Worm (Caenorhabditis elegans) whole organism, L3 larva: ENCODE data around the gene F44A6.3.

Experiments
- elt-2 ChIP-seq: sonication (generic microtip); optimal IDR thresholded peaks from 2 replicates; lab custom pipeline; 2016; ENCODE audit warnings: missing genetic modification reagents, mild to moderate bottlenecking, missing genetic modification characterization, missing compliant biosample characterization
- fos-1 ChIP-seq: fragments of 150-350 bp; optimal IDR thresholded peaks from 2 replicates; lab custom pipeline; 2014; ENCODE audit warnings: missing biosample characterization, missing genetic modification characterization
- lin-39 ChIP-seq: fragments of 150-350 bp; optimal IDR thresholded peaks from 2 replicates; lab custom pipeline; 2018; ENCODE audit warnings: missing biosample characterization, missing genetic modification reagents, missing genetic modification characterization
- nhr-237 ChIP-seq: fragments of 150-350 bp; optimal IDR thresholded peaks from 2 replicates; lab custom pipeline; 2014; ENCODE audit warnings: missing biosample characterization, missing genetic modification characterization
- pqm-1 ChIP-seq: fragments of 150-350 bp; optimal IDR thresholded peaks from 2 replicates; lab custom pipeline; 2017; ENCODE audit warnings: missing biosample characterization, missing genetic modification characterization, inconsistent platforms

- TF ChIP-seq fos-1 (tag; lab: Kevin White, UChicago): peak; percentile 55
- TF ChIP-seq pqm-1 (tag; lab: Kevin White, UChicago): peak; percentile 9
- peak; percentile 94 for TF ChIP-seq lin-39 (tag; lab: Kevin White, UChicago)
- TF ChIP-seq nhr-237 (tag; lab: Kevin White, UChicago): no peak
- peak; percentile 55 for TF ChIP-seq elt-2
Measured at ce11 chrX:10188493-10188895, 24.1 kb upstream of the F44A6.3 start.
